Fruit fly (Drosophila melanogaster) S2 (cell line): ENCODE data around the gene HIP.

Experiments
- CG8478 ChIP-seq: fragments of >200 bp; optimal IDR thresholded peaks from 2 replicates; lab custom pipeline; 2018
- CTCF ChIP-seq, 2 experiments: fragments of >200 bp; optimal IDR thresholded peaks; 2 replicates each; lab custom pipeline; 2018

- TF ChIP-seq CTCF (optimal IDR thresholded peaks at IDR 0.05; lab: Kevin White, UChicago) = no peak
- no peak for TF ChIP-seq CG8478 (lab: Kevin White, UChicago)
These were observed 10.5 kb upstream of the HIP start for dm6 chrX:3788432-3788831.
